Fruit fly (Drosophila melanogaster) S2 (cell line): ENCODE results near the gene CG7218.

Source experiments
- CG8478 ChIP-seq: fragments of >200 bp; optimal IDR thresholded peaks from 2 replicates; lab custom pipeline; 2018
- CTCF ChIP-seq, 2 experiments: fragments of >200 bp; optimal IDR thresholded peaks; 2 replicates each; lab custom pipeline; 2018

dm6 chr3R:18196622-18196990 lies 32.4 kb upstream of the CG7218 start:
- TF ChIP-seq CG8478 (lab: Kevin White, UChicago) (no peak), CTCF (optimal IDR thresholded peaks at IDR 0.05; lab: Kevin White, UChicago) (no peak)
